Fruit fly (Drosophila melanogaster) ovary, adult (tissue): ENCODE data around the gene Nmdar2.

Source experiments
- CG17801 ChIP-seq: fragments of 200-800 bp; optimal IDR thresholded peaks from 2 replicates; lab custom pipeline; 2019; ENCODE audit warnings: missing biosample characterization, mild to moderate bottlenecking, missing genetic modification characterization, moderate library complexity; ENCODE audit not compliant: partially characterized antibody

Gene Nmdar2

DNA sequence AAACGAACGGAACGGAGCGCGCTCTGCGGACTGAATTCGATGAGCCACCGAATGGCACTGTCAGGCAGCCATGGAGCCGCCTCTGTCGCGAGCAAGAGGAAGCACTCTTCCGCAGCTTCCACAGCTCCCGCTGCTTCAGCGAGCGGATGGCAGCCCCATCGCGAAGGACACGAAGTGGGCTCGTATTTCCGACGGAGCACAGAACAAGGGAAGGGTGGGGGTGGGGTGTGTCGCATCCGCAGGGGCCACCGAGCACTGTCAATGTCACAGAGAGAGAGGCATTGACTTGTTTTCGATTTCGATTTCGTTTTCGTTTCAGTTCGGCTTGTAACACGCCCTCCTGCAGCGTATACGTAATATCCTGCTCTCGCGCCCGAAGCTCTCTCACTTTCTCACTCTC, at the start of gene Nmdar2:
Gene Nmdar2 (minus strand): TSS at position 59 of the 400 bp plus-strand sequence.
- TF ChIP-seq CG17801: no peak

DNA sequence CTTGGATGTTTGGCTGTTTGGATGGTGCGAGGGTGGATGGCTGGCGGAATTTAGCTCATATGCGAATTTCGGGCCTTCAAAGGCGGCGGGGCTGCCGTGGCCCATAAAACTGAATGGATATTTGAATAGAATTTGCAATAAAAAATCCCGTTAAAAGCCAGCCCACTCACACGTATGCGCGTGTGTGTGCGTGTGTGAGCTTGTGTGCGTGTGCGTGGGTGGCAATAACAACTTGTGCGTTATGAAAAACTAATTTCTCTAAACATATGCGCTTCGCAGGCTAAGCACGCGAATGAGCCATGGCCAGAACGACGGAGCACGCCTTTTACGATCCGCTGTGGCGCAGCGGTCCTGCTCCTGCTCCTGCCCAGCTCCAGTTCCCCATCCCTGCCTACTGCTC, 31.0 kb upstream of the Nmdar2 start:
- no peak for TF ChIP-seq CG17801

DNA sequence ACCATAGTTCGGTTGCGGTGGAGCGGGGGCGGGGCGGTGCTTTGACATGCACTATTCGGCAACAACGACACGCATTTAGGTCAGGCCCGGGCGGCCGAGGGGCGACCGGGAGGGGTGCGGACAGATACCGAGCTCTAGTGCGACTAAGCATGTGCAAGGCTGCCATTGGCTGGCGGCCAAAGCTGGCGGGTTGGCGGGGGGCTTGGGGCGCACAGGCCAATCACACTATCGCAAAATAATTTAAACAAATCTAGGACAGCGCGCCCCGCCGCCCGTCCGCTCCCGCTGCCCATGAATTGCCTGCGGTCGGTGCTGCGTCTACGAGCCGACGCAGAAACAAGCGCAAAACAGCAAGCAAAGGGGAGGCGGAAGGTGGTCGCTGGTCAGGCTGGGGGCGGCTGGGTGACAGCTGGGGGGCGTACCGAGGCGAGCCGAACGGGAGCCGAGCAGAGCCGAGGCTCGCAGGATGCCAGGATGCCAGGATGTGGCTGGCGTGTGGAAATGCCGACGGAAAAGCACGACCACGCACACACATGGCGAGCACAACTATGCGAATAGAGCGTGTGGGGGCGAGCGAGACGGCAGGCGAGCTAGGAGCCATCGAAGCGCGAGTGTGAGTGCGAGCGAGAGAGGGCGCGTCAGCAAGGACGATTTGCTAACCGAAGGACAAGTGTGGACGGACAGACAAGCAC, 27.8 kb upstream of the Nmdar2 start:
- no peak for TF ChIP-seq CG17801

DNA sequence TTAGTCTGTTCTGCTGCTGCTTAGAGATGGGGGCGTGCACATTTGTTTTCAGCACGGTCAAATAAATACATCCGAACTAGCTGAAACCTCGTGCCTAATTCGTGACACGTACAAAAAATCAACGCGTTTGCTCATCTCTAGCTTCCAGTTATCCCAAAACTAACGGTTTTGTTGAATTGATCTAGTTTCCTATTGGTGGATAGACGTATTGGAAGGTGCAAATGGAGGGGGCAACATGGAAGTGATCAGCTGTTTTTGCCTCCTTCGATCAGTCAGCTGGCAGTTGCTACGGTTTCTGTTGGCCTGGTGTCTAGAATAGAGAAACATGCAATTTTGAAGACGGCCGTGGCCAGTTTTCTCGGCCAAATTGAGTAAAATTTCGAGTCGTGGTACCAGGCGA, 10.0 kb upstream of the Nmdar2 start:
- TF ChIP-seq CG17801: peak; percentile 69

DNA sequence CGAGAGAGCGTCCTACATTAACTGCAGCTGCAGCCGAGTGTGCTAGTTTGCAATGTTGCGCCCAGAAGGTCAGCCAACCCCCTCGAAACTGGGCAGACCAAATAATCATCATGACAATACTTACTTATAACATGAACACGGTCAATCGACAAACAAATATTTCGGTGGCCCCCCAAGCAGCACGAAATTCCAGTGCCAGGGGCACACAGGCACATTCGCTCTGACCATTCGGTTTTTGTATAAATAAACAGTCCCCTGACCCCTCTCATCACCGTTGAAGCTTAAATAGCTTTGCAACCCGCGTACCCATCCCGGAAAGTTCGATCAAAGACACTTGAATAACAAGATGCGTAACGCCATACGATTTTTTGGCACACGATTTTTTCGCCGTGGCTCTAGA, 6.3 kb upstream of the Nmdar2 start:
- no peak for TF ChIP-seq CG17801

DNA sequence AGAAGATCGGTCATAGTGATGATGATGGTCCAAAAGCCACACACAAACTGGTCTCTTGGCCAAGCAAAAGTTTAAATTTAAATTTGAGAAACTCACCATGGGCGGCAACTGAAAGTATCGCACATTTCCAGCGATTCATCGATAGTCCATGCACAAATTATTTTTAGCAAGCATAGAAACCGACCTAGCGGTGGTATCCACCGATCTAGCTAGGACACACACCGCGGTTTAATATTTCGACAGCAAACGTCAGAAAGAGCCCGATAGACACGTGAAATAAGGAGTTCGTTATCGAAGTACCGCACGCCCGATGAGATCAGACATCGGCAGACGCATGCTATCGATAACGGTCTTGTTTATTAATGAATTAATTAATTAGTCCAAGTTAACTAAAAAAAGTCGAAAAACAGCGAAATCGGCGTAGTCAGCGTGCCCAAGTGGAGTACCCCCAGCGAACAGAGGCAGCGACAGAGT, 5.2 kb upstream of the Nmdar2 start, which contains the start of gene CG14795:
Gene CG14795 (minus strand): TSS at position 51 of the 474 bp plus-strand sequence.
- peak; percentile 27 for TF ChIP-seq CG17801

DNA sequence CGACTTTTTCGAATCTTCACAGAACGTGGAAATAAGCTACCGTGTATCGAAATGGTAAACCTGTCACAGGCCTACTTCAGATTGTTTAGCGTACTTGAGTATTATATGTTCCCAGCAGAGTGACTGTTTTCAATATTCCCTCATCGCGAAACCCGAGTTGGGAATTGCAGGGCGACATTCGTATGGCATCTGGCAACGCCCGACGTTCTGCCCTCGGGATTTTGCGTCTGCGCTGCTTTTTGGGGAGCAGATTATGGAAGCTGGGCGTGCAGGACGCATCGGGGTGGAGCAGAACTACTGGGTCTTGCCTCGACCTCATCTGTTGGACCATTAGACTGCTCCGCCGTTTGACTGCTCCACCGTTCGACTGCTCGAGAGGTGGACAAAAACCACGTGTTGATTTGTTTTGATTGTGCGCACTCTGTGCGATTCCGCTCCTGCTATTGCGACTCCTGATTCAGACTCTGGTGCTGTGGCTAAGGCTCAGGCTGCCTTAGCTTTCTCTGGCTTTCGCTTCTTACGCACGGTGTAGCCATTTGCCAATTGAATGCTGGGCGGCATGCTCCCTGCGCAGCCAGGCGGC, 723 bp upstream of the Nmdar2 start:
- no peak for TF ChIP-seq CG17801

DNA sequence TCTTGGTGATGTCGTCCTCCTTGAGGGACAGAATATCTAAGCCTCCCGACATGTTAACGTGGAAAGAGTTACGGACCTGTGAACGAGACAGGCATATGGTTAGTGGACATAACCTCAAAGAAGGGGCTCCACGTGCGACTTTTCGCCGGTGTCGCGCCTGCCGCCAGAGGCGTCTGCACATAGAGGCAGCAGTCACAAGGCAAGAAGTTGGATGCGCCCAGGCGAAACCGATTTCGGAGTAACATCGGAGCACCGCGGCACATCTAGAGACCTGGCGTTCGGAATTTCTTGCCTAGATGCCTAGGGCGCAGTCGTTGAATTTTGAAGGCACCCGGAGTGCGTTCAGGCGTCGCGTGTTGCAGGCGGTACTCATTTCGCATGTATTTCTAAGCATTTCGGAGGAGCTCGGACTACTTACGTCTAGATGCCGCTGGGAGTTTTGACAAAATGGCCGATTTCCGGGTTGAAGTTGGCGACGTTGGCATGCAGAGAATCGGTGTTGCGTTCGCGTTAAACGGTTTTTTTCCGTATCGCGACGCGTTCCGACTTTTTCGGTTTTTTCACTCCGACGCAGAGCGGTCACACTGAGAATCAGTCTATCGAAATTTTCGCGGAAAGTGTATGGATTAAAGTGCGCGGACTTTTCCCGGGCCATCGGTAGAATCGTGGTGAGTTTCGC, 24.6 kb downstream of the Nmdar2 start, which contains the start of the genes sta and inc:
Gene sta (minus strand): TSS at position 574 of the 679 bp plus-strand sequence.
Gene inc (plus strand): TSS at position 640 of the 679 bp plus-strand sequence.
- peak; percentile 86 for TF ChIP-seq CG17801

DNA sequence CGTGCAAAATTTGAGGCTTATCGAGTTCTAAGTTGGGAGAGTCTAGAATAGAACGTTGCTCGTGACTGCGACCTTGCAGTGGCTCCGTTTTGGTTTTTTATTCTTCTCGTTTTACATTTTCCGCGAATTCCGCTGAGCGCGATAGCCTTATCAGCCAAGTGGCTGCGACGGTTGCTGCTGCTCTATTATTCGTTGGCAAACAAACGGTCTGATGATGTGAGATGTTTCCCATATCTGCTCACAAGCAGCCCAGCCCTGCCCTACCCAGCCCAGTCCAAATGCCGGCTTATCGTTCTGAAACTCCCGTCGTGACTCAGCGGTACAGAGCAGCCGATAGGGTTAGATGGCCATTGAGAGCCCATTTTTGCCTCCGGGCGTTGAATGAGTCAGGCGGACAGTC, 27.2 kb downstream of the Nmdar2 start:
- no peak for TF ChIP-seq CG17801

DNA sequence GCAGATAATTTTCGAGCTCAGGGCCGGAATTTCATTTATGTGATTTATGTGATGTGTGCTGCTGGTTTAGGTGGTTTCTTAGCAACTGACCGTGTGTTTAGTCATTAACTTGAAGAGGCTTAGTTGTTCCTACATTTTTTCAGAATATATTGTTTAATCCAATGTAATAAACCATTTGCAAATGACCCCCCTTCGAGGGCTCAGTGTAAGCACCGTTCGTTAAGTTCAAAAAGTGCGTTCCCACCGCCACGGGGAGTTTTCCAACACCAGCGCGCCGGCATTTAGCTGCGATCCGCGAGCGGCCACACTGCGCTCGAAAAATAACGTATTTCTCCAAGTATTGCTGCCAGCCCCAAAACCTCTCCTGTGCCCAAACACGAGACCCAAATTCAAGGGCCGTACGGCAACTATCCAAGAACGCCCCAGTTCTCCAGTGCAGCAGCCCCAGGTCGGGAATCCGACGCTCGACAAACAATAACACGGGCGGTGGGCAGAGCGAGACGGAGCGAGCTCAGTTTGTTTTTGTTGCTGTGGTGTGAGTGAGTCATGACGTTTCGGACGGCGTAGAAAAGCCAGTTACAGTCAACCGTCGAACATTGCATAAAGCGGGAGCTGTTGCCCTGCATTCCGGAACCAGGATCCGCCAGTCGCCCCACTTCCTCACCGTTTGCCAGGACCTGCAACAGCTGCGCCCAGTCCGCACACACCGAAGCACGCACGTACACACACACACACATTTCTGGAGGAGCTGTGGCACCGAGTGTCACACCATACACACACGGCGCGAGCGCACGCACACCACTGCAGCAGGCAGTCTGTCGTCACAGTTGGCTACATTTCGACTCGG, 29.1 kb downstream of the Nmdar2 start, which contains the start of gene rush:
Gene rush (plus strand): TSS at position 277 of the 847 bp plus-strand sequence.
- peak; percentile 37 for TF ChIP-seq CG17801

DNA sequence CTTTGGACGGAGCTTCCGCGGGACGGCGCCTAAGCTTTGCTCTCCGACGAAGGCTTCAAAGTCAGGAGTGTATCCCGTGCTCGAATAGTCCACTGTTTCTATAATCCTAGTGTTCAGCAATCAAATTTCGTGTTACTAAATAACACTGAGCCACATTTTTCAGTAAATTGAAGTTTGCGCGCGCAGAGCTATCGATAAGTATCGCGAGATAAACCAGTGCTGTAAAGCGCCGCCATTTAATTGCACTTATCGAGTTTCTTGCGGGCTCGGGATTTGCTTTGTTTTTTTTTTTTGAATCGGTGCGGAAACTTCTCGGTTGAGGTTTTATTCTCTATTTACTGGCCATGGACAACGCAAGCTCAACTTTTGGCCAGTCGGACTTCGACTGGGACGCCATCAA, 30.8 kb downstream of the Nmdar2 start, which contains the start of the genes Rab27 and mei-38:
Gene Rab27 (minus strand): TSS at position 127 of the 400 bp plus-strand sequence.
Gene mei-38 (plus strand): TSS at position 216 of the 400 bp plus-strand sequence.
- TF ChIP-seq CG17801: no peak

DNA sequence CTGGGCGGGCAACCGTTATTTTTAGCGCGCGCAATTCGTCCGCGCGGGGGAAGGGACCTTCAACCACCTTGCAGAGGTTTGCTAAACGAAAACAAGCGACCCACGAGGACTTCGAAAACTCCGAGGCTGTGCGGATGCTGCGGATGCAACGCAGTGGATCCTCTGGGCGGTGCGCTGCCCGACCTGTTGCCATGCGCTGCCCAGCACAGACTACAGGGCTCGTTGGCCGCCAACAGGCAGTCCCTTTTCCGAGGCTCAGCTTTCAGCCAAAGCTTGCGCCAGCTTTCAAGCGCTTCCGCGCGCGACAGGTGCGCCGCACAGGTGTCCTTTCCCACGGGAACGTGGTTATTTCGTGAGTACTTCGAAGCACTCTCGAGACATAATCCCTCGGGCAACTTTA, 31.2 kb downstream of the Nmdar2 start:
- TF ChIP-seq CG17801: no peak

DNA sequence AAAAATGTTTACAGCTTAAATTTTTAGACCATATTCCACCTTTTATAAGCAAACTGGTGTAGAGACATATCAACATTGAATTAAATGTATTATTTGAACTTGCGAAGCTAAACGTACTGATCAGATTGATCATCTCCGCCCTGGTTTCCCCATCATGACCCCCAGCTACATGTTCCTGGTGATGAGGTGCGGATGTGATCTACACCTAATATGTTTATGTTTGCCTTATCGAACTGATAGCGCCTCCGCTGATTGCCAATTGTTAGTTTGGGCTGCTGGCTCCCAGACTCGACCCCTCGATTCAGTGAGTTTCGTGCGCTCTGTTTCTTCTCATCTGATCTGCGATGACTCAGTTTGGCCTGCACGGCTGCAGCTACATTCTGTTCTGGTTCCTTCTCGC, 35.4 kb downstream of the Nmdar2 start, which contains the start of gene CG14780:
Gene CG14780 (plus strand): TSS at position 301 of the 400 bp plus-strand sequence.
- no peak for TF ChIP-seq CG17801

DNA sequence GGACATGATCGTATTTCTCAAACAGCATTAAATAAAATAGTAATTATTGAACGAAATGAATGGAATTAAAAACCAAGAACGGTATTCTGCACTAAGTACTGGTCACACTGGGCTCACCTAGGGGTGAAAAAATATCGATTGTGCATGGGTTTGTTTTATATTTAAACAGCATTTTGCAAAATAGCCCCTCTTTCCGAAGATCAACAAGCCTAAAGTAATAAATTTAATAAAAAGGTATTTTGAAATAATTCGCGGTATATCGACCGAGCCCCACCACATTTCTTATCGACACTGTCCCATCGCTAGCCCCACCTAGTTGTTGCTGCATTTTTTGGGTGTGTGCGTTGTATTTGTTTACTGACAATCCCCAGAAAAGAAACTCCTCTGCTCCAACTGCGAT, 37.0 kb downstream of the Nmdar2 start, which contains the start of gene pck:
Gene pck (plus strand): TSS at position 105 of the 400 bp plus-strand sequence.
- TF ChIP-seq CG17801: peak; percentile 83

DNA sequence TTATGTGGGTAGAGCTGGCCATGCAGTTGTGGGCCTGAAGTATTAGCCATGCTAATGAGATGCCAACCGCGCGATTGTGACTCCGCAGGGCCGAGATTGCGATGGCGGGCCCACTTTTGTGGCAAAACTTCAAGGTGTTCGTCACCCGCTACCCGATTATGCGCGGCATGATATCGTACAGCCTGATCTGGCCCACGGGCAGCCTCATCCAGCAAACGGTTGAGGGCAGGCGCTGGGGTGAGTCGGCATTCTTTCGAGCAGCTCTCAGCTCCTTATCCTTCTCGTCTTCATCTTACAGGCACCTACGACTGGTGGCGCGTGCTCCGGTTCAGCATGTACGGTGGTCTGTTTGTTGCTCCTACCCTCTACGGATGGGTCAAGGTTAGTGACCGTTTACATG, 37.9 kb downstream of the Nmdar2 start, which contains the start of gene CG32808:
Gene CG32808 (minus strand): TSS at position 101 of the 400 bp plus-strand sequence.
- TF ChIP-seq CG17801: no peak

DNA sequence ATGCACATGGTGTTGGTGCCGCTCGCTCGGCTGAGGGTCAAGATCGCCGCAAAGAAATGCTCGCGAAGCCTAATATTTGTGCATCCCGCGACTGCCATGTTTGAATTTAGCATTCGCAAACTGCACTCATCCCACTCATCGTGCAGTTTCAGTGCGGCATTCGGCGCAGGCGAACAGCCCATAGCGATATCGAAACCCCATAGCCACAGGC, 40.3 kb downstream of the Nmdar2 start, which contains the start of gene CG14778:
Gene CG14778 (plus strand): TSS at position 112 of the 211 bp plus-strand sequence.
- TF ChIP-seq CG17801: no peak
